Worm (Caenorhabditis elegans) whole organism, L3 larva: ENCODE results near the gene R08F11.7.

ENCODE experiments used
- aly-2 ChIP-seq: fragments of 150-350 bp; optimal IDR thresholded peaks from 2 replicates; lab custom pipeline; 2014; ENCODE audit warnings: missing biosample characterization, missing genetic modification characterization
- ama-1 ChIP-seq: fragments of 150-350 bp; optimal IDR thresholded peaks from 2 replicates; lab custom pipeline; 2018
- ceh-82 ChIP-seq: fragments of 150-350 bp; optimal IDR thresholded peaks from 2 replicates; lab custom pipeline; 2014; ENCODE audit warnings: missing biosample characterization, missing genetic modification characterization
- elt-3 ChIP-seq, 3 experiments: fragments of 150-350 bp in 1 of 3; sonication (generic microtip) in 2 of 3; optimal IDR thresholded peaks; 2 replicates in 2 of 3; 4 replicates in 1 of 3; lab custom pipeline; 2014 to 2017; ENCODE audit warnings: missing biosample characterization in 3 of 3, missing genetic modification characterization in 3 of 3
- nhr-11 ChIP-seq: fragments of 150-350 bp; optimal IDR thresholded peaks from 2 replicates; lab custom pipeline; 2014; ENCODE audit warnings: missing biosample characterization, missing genetic modification characterization
- pqm-1 ChIP-seq: fragments of 150-350 bp; optimal IDR thresholded peaks from 2 replicates; lab custom pipeline; 2017; ENCODE audit warnings: missing biosample characterization, missing genetic modification characterization, inconsistent platforms
- skn-1 ChIP-seq: fragments of 150-350 bp; optimal IDR thresholded peaks from 2 replicates; lab custom pipeline; 2014; ENCODE audit warnings: missing biosample characterization, missing genetic modification characterization
- snpc-4 ChIP-seq: fragments of 150-350 bp; optimal IDR thresholded peaks from 2 replicates; lab custom pipeline; 2014; ENCODE audit warnings: missing biosample characterization, missing genetic modification characterization
- zag-1 ChIP-seq: fragments of 150-350 bp; optimal IDR thresholded peaks from 2 replicates; lab custom pipeline; 2014; ENCODE audit warnings: missing biosample characterization, missing genetic modification characterization

ce11 chrV:3788538-3788937 lies 1.3 kb upstream of the R08F11.7 start:
- TF ChIP-seq elt-3 (tag; optimal IDR thresholded peaks at IDR 0.05; lab: Kevin White, UChicago) (no peak), zag-1 (no peak), nhr-11 (tag; lab: Kevin White, UChicago) (no peak), aly-2 (tag; lab: Kevin White, UChicago) (no peak), ama-1 (lab: Kevin White, UChicago) (no peak), skn-1 (no peak), snpc-4 (tag; lab: Kevin White, UChicago) (no peak), pqm-1 (tag; lab: Kevin White, UChicago) (no peak), ceh-82 (no peak)
